Worm (Caenorhabditis elegans) whole organism, L1 larva: ENCODE results near the gene sulp-8.

ENCODE experiments used
- alr-1 ChIP-seq: fragments of 200-800 bp; sonication (Bioruptor generic); optimal IDR thresholded peaks from 2 replicates; lab custom pipeline; 2018; ENCODE audit warnings: borderline replicate concordance, mild to moderate bottlenecking, missing genetic modification characterization, missing compliant biosample characterization
- ama-1 ChIP-seq: fragments of 150-350 bp; optimal IDR thresholded peaks from 2 replicates; lab custom pipeline; 2014
- ceh-82 ChIP-seq, 3 experiments: fragments of 150-350 bp in 1 of 3; sonication (generic microtip) in 2 of 3; optimal IDR thresholded peaks; 2 replicates each; lab custom pipeline; 2014 to 2017; ENCODE audit warnings: missing biosample characterization in 3 of 3, missing genetic modification characterization in 3 of 3
- ceh-90 ChIP-seq: sonication (generic microtip); optimal IDR thresholded peaks from 2 replicates; lab custom pipeline; 2016; ENCODE audit warnings: missing genetic modification characterization, missing compliant biosample characterization
- dsc-1 ChIP-seq: sonication (generic microtip); optimal IDR thresholded peaks from 2 replicates; lab custom pipeline; 2016; ENCODE audit warnings: mild to moderate bottlenecking, missing genetic modification characterization, missing compliant biosample characterization
- lin-35 ChIP-seq, 2 experiments: fragments of 150-350 bp; optimal IDR thresholded peaks; 2 replicates each; lab custom pipeline; 2014; ENCODE audit warnings: missing biosample characterization in 2 of 2, missing genetic modification characterization in 2 of 2, missing genetic modification reagents in 2 of 2
- nhr-71 ChIP-seq: sonication (generic microtip); optimal IDR thresholded peaks from 2 replicates; lab custom pipeline; 2016; ENCODE audit warnings: mild to moderate bottlenecking, missing genetic modification characterization, moderate library complexity, missing compliant biosample characterization
- nhr-76 ChIP-seq: sonication (generic microtip); optimal IDR thresholded peaks from 2 replicates; lab custom pipeline; 2017; ENCODE audit warnings: missing biosample characterization, missing genetic modification characterization
- unc-30 ChIP-seq: sonication (generic microtip); optimal IDR thresholded peaks from 2 replicates; lab custom pipeline; 2017; ENCODE audit warnings: missing biosample characterization, missing genetic modification characterization
- unc-62 ChIP-seq: fragments of 150-350 bp; optimal IDR thresholded peaks from 2 replicates; lab custom pipeline; 2014; ENCODE audit warnings: missing biosample characterization, missing genetic modification reagents, missing genetic modification characterization
- ztf-11 ChIP-seq, 2 experiments: sonication (generic microtip); optimal IDR thresholded peaks; 2 replicates each; lab custom pipeline; 2016 to 2017; ENCODE audit warnings: missing genetic modification characterization in 2 of 2, missing biosample characterization in 1 of 2, missing compliant biosample characterization in 1 of 2

DNA sequence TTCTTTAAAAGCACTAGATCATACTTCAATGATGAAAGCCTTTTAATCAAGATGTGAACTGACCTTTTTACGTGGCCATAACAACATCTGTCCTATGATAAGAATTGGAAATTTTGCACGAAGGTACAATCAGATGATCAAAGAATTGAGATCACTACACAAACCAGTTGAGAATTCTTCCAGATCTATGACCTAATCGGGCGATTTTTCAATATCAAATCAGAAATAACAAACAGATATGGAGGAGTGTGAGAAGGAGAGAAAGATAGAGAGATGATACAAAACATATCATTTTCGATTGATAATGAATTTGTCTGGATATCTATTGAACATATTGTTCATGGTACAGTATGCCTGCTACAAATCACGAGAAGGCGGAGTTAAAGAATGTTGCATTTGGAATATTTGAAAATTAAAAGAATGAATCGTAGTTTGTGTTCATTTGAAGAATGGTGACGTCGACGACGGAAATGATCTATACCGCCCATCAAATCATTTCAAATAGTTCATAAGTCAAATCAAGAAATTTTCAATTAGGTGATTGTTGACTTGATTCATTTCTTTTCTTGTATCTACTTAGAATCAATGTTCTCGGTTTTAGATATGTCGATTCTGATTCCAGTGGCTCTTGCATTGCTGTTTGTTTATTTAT is 19.2 kb downstream of the sulp-8 start, which contains the start of gene cyp-29A4:
- TF ChIP-seq ztf-11 (tag; optimal IDR thresholded peaks at IDR 0.05; lab: Kevin White, UChicago) = no peak
- no peak for TF ChIP-seq alr-1
- no peak for TF ChIP-seq unc-62 (GFP tag; lab: Kevin White, UChicago)
- TF ChIP-seq lin-35 (GFP tag; optimal IDR thresholded peaks at IDR 0.05; lab: Kevin White, UChicago) = peak in 1 of 2 experiments; percentile 29
- TF ChIP-seq ama-1 = no peak
- TF ChIP-seq ceh-82 (tag; optimal IDR thresholded peaks at IDR 0.05; lab: Kevin White, UChicago) = no peak
- no peak for TF ChIP-seq dsc-1 (tag; lab: Kevin White, UChicago)
- no peak for TF ChIP-seq nhr-76 (tag; lab: Kevin White, UChicago)
- no peak for TF ChIP-seq ceh-90 (tag; lab: Kevin White, UChicago)
- peak; percentile 72 for TF ChIP-seq nhr-71 (tag; lab: Kevin White, UChicago)
- TF ChIP-seq unc-30 (tag; lab: Kevin White, UChicago) = no peak
